Fruit fly (Drosophila melanogaster): ENCODE results near the gene S-Lap2.

S-Lap2 gene

DNA sequence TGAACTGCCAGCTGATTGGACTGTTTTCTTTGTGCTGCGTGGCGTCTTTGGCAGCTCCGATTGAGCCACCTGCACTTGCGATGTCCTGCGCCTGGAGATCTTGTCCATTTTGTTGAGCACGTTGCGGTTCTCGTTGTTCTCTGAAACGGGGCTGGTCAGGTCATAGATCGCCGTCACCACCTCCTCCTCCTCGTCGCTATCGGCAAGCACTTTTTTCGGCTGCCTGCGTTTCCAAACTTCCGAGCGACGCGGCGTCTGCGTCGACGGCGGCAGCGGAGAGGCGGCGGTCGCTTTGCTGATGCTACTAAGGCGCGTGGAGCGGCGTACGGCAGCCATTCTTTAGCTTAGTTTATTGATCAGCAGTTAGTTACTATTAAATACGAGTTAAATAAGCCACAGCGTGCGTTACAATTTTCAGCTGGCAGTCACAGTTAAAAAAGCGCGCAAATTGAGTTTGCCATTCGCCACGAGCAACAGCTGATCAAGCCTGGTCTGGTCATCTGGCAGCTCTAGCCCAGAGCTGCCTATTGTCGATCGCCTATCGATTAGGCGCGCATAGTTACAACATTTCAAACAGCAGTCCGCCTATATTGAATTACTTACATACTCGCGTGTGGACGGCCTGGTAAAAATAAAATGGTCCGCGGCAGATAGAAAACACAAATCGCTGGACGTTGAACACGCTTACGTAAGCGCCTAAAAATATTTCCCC lies 14.1 kb downstream of the S-Lap2 start, which contains the start of gene Cdc6 (continued):
- TF ChIP-seq Adf1 (GFP tag; IDR thresholded peaks at IDR 0.05) (peak; percentile 92), Pdp1 (GFP tag; optimal IDR thresholded peaks at IDR 0.05) (peak in 1 of 2 experiments; percentile 81), Myb (GFP tag; optimal IDR thresholded peaks at IDR 0.05) (peak; percentile 53)

DNA sequence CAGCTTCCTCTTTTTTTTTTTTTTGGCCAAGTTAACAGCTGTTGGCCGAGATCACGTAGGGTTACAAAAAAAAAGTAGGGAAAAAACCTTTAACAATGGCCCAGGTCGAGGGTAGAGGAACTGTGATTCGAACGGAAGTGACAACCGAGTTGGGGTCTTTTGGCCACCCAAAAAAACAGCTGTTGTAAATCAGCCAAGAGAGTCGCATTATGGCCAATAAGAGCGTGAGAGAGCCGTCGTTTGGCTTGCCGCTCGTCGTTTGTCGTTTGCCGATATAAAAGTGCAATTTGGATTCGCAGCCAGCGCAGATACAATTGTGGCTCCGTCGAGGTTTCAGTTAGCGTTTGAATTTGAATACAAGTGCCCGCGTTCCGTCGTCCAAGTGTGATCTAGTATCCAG lies 20.5 kb downstream of the S-Lap2 start, which contains the start of gene Cpr66D:
Gene Cpr66D, plus strand, starts transcription at position 301 of the 400 bp plus-strand sequence.
- TF ChIP-seq CG31224 (GFP tag; IDR thresholded peaks at IDR 0.05) (no peak), CG3407 (GFP tag; optimal IDR thresholded peaks at IDR 0.05) (no peak), Trl (optimal IDR thresholded peaks at IDR 0.05) (peak in 1 of 2 experiments; percentile 2), Trl (GFP tag; optimal IDR thresholded peaks at IDR 0.05) (no peak)

DNA sequence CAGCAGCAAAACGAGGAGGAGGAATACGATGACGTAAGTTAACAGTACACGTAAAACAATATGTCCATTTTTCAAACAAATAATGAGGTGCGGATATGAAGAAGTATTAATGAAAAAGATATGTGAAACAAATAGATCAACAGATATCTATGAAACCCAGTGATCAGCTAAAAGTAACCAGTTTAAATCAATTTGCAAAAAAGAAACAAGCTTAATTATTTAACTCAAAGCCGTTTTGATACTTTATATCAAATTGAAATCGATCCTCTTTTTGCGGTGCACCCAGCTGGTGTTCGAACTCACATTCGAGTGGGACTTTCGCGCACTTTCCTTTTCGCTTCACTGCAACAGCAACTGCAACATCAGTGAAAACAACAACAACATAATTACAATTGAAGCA lies 21.4 kb downstream of the S-Lap2 start:
- TF ChIP-seq sisA (GFP tag; IDR thresholded peaks at IDR 0.05) (no peak), shn (GFP tag; optimal IDR thresholded peaks at IDR 0.05) (no peak), CG11247 (GFP tag; IDR thresholded peaks at IDR 0.05) (no peak), Oaz (GFP tag; IDR thresholded peaks at IDR 0.05) (no peak), onecut (GFP tag; IDR thresholded peaks at IDR 0.05) (no peak), CG18011 (GFP tag; optimal IDR thresholded peaks at IDR 0.05) (no peak), Neu2 (GFP tag; optimal IDR thresholded peaks at IDR 0.05; ENCODE audit: borderline replicate concordance) (no peak), jing (GFP tag; optimal IDR thresholded peaks at IDR 0.05) (no peak), CG3065 (GFP tag; optimal IDR thresholded peaks at IDR 0.05) (no peak), CG3281 (GFP tag; optimal IDR thresholded peaks at IDR 0.05) (no peak), stwl (tag; optimal IDR thresholded peaks at IDR 0.05) (no peak), pum (GFP tag; optimal IDR thresholded peaks at IDR 0.05) (no peak), ara (GFP tag; IDR thresholded peaks at IDR 0.05) (no peak), Hsf (GFP tag; optimal IDR thresholded peaks at IDR 0.05) (no peak)

DNA sequence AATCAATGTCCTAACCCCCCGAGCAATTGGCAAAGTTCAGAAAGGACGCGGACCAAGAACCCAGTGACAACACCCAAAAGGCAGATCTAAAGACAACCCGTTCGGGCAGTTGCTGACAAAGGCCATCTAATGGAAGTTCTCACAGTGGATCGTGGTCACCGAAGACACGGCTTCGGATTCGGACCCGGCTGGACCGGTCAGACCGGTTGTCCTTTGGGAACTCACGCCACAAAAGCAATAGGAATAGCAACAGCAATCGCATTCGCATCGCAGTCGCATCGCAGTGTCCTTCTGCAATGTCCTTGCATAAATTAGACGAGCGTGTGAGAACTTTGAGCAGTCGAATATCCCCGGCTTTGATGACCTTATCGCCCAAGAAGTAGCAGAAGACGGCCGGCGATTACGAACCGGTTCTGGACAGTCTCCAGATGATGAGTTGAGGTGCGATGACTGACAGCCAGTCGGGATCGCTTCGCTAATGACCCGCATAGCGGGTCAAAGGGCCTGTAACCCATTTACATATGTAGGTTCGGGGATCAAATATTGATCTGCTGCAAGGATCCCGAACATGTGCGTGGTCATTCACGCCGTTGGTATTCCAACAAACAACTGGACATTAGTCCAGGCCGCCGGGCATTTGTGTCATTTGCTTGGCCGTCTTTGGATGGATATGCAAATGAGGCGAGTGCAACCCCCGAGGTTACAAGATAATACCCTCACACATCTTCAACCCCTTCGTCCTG lies 24.3 kb downstream of the S-Lap2 start:
- TF ChIP-seq phol (tag; optimal IDR thresholded peaks at IDR 0.05) (no peak), pros (GFP tag; optimal IDR thresholded peaks at IDR 0.05) (peak; percentile 62), Drgx (GFP tag; IDR thresholded peaks at IDR 0.05) (no peak), CG17829 (tag; optimal IDR thresholded peaks at IDR 0.05) (no peak), tll (GFP tag; optimal IDR thresholded peaks at IDR 0.05) (peak in 1 of 2 experiments; percentile 63), otp (GFP tag; IDR thresholded peaks at IDR 0.05) (no peak), lilli (GFP tag; optimal IDR thresholded peaks at IDR 0.05) (no peak), tna (GFP tag; IDR thresholded peaks at IDR 0.05; ENCODE audit: partially characterized antibody) (no peak), gfzf (GFP tag; optimal IDR thresholded peaks at IDR 0.05) (no peak), zen (tag; optimal IDR thresholded peaks at IDR 0.05) (peak; percentile 77), pan (optimal IDR thresholded peaks at IDR 0.05) (no peak), pan (GFP tag; optimal IDR thresholded peaks at IDR 0.05 in 1 of 2, IDR thresholded peaks at IDR 0.05 in 1 of 2) (no peak)
